Fruit fly (Drosophila melanogaster): ENCODE data around the gene CG13474.

DNA sequence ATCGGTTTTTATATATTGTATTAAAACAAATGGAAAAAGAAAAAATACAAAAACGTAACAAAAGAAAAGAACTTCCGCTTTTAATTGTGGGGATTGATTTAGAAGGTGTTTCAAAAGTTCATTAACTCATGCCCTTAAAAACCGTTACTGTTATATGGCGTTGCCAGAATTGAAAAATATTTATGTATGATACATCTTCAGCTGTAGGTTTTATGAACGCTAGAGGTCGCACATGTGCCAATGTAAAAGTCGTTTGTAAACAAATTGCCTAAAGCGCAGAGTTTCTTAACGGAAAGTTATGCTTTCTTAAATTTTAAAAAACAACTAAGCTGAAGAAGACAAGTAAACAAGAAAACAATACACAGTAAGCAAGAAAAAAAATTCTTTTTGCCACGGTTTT lies 25.4 kb downstream of the CG13474 start:
- TF ChIP-seq kni (GFP tag; optimal IDR thresholded peaks at IDR 0.05) (no peak), Dip3 (GFP tag; optimal IDR thresholded peaks at IDR 0.05) (no peak), Oaz (GFP tag; IDR thresholded peaks at IDR 0.05) (no peak), HLH54F (GFP tag; optimal IDR thresholded peaks at IDR 0.05) (no peak), CG4424 (GFP tag; optimal IDR thresholded peaks at IDR 0.05) (no peak), CG16779 (GFP tag; IDR thresholded peaks at IDR 0.05) (no peak), CG10267 (tag; optimal IDR thresholded peaks at IDR 0.05) (peak; percentile 22), CG2129 (GFP tag; IDR thresholded peaks at IDR 0.05; ENCODE audit: partially characterized antibody) (no peak), CG14014 (GFP tag; IDR thresholded peaks at IDR 0.05) (no peak), wdn (GFP tag; IDR thresholded peaks at IDR 0.05) (no peak)

Measured in whole organism, embryonic.